Fruit fly (Drosophila melanogaster): ENCODE results near the gene CG11069.

Gene CG11069

DNA sequence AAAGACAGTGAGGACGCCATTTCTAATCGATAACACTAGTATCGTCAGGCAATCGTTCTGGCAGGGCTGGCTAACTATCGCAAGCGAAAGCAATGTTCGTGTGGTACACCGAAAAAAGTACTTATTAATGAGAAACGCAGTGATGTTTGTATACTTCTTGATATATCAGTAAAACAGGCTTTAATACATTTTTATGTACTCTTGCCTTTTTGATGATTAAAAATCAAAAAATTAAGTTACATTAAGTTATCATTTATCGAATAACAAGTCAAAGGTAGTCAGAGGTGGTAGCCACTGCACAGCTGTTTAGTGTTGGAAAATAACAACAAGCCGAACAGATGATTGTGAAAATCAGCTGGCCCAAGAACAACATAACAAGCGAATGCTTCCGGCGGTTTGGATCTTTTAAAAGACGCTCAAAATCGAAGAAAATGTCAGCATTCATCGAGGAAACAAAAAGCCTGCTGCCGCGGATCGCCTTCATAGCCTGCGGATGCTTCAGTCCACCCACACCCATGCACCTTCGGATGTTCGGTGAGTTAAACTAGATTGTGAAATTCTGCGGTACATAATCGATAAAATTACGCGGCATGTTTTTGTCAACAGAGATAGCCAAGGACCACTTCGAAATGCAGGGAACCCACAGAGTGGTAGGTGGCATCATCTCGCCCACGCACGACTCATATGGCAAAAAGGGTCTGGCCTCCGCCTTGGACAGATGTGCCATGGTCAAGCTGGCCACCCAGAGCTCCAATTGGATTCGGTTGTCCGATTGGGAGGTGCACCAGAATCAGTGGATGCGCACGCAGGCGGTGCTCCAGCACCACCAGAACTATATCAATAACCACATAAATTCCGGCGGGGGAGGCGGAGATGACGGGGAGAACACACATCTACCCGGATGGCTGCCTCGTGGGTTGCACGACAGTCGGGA lies 50.6 kb downstream of the CG11069 start, which contains the start of the genes ssh and Nmnat (continued):
- TF ChIP-seq pb (GFP tag; optimal IDR thresholded peaks at IDR 0.05) (peak; percentile 1), HHEX (GFP tag; optimal IDR thresholded peaks at IDR 0.05) (no peak), ci (GFP tag; IDR thresholded peaks at IDR 0.05) (no peak), Neu2 (GFP tag; optimal IDR thresholded peaks at IDR 0.05; ENCODE audit: borderline replicate concordance) (no peak), Mad (GFP tag; optimal IDR thresholded peaks at IDR 0.05) (no peak), CG30020 (tag; optimal IDR thresholded peaks at IDR 0.05) (peak; percentile 63), CG10979 (tag; optimal IDR thresholded peaks at IDR 0.05) (peak; percentile 26), sima (GFP tag; optimal IDR thresholded peaks at IDR 0.05) (no peak), yki (optimal IDR thresholded peaks at IDR 0.05) (no peak), Opbp (GFP tag; IDR thresholded peaks at IDR 0.05; ENCODE audit: partially characterized antibody) (peak; percentile 80), lilli (GFP tag; optimal IDR thresholded peaks at IDR 0.05) (peak; percentile 57), CG3065 (GFP tag; optimal IDR thresholded peaks at IDR 0.05) (no peak), CG3281 (GFP tag; optimal IDR thresholded peaks at IDR 0.05) (peak; percentile 44), kah (GFP tag; optimal IDR thresholded peaks at IDR 0.05) (no peak), CG9876 (GFP tag; optimal IDR thresholded peaks at IDR 0.05) (no peak), CG2712 (tag; optimal IDR thresholded peaks at IDR 0.05) (peak; percentile 62), hb (GFP tag; IDR thresholded peaks at IDR 0.05; ENCODE audit: partially characterized antibody) (peak; percentile 92), nerfin-1 (tag; optimal IDR thresholded peaks at IDR 0.05) (peak; percentile 33), Scr (GFP tag; IDR thresholded peaks at IDR 0.05; ENCODE audit: partially characterized antibody) (peak; percentile 94), Taf1 (GFP tag; IDR thresholded peaks at IDR 0.05) (no peak), sisA (GFP tag; IDR thresholded peaks at IDR 0.05) (no peak), zfh2 (GFP tag; optimal IDR thresholded peaks at IDR 0.05) (peak; percentile 42), CG34224 (GFP tag; IDR thresholded peaks at IDR 0.05; ENCODE audit: partially characterized antibody) (peak; percentile 82), zen (tag; optimal IDR thresholded peaks at IDR 0.05) (peak; percentile 56), zfh1 (GFP tag; IDR thresholded peaks at IDR 0.05) (no peak), CG11723 (GFP tag; optimal IDR thresholded peaks at IDR 0.05) (no peak), pnt (GFP tag; optimal IDR thresholded peaks at IDR 0.05) (no peak), Nf-YC (tag; optimal IDR thresholded peaks at IDR 0.05) (no peak), CG30403 (GFP tag; optimal IDR thresholded peaks at IDR 0.05) (peak; percentile 57), CG15601 (tag; optimal IDR thresholded peaks at IDR 0.05) (no peak), sc (optimal IDR thresholded peaks at IDR 0.05) (no peak), sc (GFP tag; optimal IDR thresholded peaks at IDR 0.05) (no peak), sqz (GFP tag; optimal IDR thresholded peaks at IDR 0.05) (no peak), CG8388 (GFP tag; optimal IDR thresholded peaks at IDR 0.05) (peak; percentile 34), dan (GFP tag; IDR thresholded peaks at IDR 0.05) (no peak), CG10321 (GFP tag; IDR thresholded peaks at IDR 0.05) (no peak), CG12942 (GFP tag; optimal IDR thresholded peaks at IDR 0.05) (no peak), Jarid2 (GFP tag; optimal IDR thresholded peaks at IDR 0.05) (no peak), grn (GFP tag; optimal IDR thresholded peaks at IDR 0.05) (no peak), BEAF-32 (GFP tag; optimal IDR thresholded peaks at IDR 0.05) (peak; percentile 97), CG12769 (tag; optimal IDR thresholded peaks at IDR 0.05) (no peak), HmgZ (tag; optimal IDR thresholded peaks at IDR 0.05) (peak; percentile 67), CG3407 (GFP tag; optimal IDR thresholded peaks at IDR 0.05) (no peak), CG9437 (GFP tag; optimal IDR thresholded peaks at IDR 0.05) (peak; percentile 21), CG1602 (GFP tag; optimal IDR thresholded peaks at IDR 0.05) (no peak), Hr3 (GFP tag; optimal IDR thresholded peaks at IDR 0.05) (peak; percentile 22), stc (GFP tag; IDR thresholded peaks at IDR 0.05) (no peak), Rx (GFP tag; IDR thresholded peaks at IDR 0.05) (no peak), fd102C (GFP tag; optimal IDR thresholded peaks at IDR 0.05) (no peak)
